Fruit fly (Drosophila melanogaster) whole organism, embryonic: ENCODE results near the gene arm.

Experiments
- Bdp1 ChIP-seq: fragments of 200-800 bp; sonication (Bioruptor generic); optimal IDR thresholded peaks from 3 replicates; lab custom pipeline; 2016; ENCODE audit warnings: missing biosample characterization, missing genetic modification characterization
- CG10431 ChIP-seq: fragments of 200-800 bp; sonication (Bioruptor generic); optimal IDR thresholded peaks from 3 replicates; lab custom pipeline; 2018; ENCODE audit warnings: missing biosample characterization, mild to moderate bottlenecking, missing genetic modification characterization
- CG10565 ChIP-seq: fragments of 200-800 bp; sonication (Bioruptor generic); optimal IDR thresholded peaks from 3 replicates; lab custom pipeline; 2016; ENCODE audit warnings: missing biosample characterization, mild to moderate bottlenecking, missing genetic modification characterization
- CG10654 ChIP-seq: fragments of 200-800 bp; sonication (Bioruptor generic); optimal IDR thresholded peaks from 2 replicates; lab custom pipeline; 2016; ENCODE audit warnings: missing biosample characterization, missing genetic modification characterization
- CG13123 ChIP-seq: fragments of 200-800 bp; sonication (Bioruptor generic); optimal IDR thresholded peaks from 2 replicates; lab custom pipeline; 2016; ENCODE audit warnings: missing biosample characterization, missing genetic modification characterization
- CG15269 ChIP-seq: fragments of 200-800 bp; sonication (Bioruptor generic); optimal IDR thresholded peaks from 2 replicates; lab custom pipeline; 2018; ENCODE audit warnings: missing biosample characterization, mild to moderate bottlenecking, missing genetic modification characterization, moderate library complexity
- CG15479 ChIP-seq: fragments of 200-800 bp; sonication (Bioruptor generic); optimal IDR thresholded peaks from 3 replicates; lab custom pipeline; 2019; ENCODE audit warnings: missing biosample characterization, mild to moderate bottlenecking, missing genetic modification characterization, moderate library complexity
- CG18764 ChIP-seq: fragments of 200-800 bp; sonication (Bioruptor generic); optimal IDR thresholded peaks from 3 replicates; lab custom pipeline; 2016; ENCODE audit warnings: missing biosample characterization, missing genetic modification characterization
- CG6791 ChIP-seq: fragments of 200-800 bp; sonication (Bioruptor generic); IDR thresholded peaks from 3 replicates; pipeline ENCODE4 v1.3.6; 2022; ENCODE audit warnings: missing biosample characterization, missing genetic modification characterization; ENCODE audit not compliant: partially characterized antibody
- CG6813 ChIP-seq: fragments of 200-800 bp; sonication (Bioruptor generic); optimal IDR thresholded peaks from 2 replicates; lab custom pipeline; 2017; ENCODE audit warnings: missing biosample characterization, missing genetic modification characterization, mild to moderate bottlenecking, moderate library complexity, missing genetic modification reagents
- CG8290 ChIP-seq, 3 experiments: fragments of 200-800 bp; sonication (Bioruptor generic); optimal IDR thresholded peaks; 2 replicates each; lab custom pipeline; 2016 to 2019; ENCODE audit warnings: missing biosample characterization in 3 of 3, missing genetic modification characterization in 3 of 3, mild to moderate bottlenecking in 2 of 3, moderate library complexity in 1 of 3
- CG8944 ChIP-seq: fragments of 200-800 bp; sonication (Bioruptor generic); optimal IDR thresholded peaks from 3 replicates; lab custom pipeline; 2016; ENCODE audit warnings: missing biosample characterization, missing genetic modification characterization
- CG9215 ChIP-seq: fragments of 200-800 bp; sonication (Bioruptor generic); IDR thresholded peaks from 2 replicates; pipeline ENCODE4 v1.3.6; 2022; ENCODE audit warnings: missing biosample characterization, missing genetic modification characterization
- Doc2 ChIP-seq: fragments of 200-800 bp; sonication (Bioruptor generic); IDR thresholded peaks from 2 replicates; pipeline ENCODE4 v1.3.6; 2022; ENCODE audit warnings: missing biosample characterization, missing genetic modification characterization
- Doc3 ChIP-seq: fragments of 200-800 bp; sonication (Bioruptor generic); IDR thresholded peaks from 3 replicates; pipeline ENCODE4 v1.3.6; 2022; ENCODE audit warnings: missing biosample characterization, missing genetic modification characterization; ENCODE audit not compliant: partially characterized antibody
- Fer3 ChIP-seq: fragments of 200-800 bp; sonication (Bioruptor generic); optimal IDR thresholded peaks from 2 replicates; lab custom pipeline; 2018; ENCODE audit warnings: missing biosample characterization, mild to moderate bottlenecking, missing genetic modification characterization, moderate library complexity
- Gug ChIP-seq: fragments of 200-800 bp; sonication (Bioruptor generic); IDR thresholded peaks from 4 replicates; pipeline ENCODE4 v1.3.6; 2022; ENCODE audit warnings: missing biosample characterization, missing genetic modification characterization
- HHEX ChIP-seq: fragments of 200-800 bp; sonication (Bioruptor generic); optimal IDR thresholded peaks from 3 replicates; lab custom pipeline; 2017; ENCODE audit warnings: missing biosample characterization, mild to moderate bottlenecking, missing genetic modification characterization, missing genetic modification reagents
- Meics ChIP-seq: fragments of 200-800 bp; sonication (Bioruptor generic); optimal IDR thresholded peaks from 2 replicates; lab custom pipeline; 2017; ENCODE audit warnings: missing biosample characterization, mild to moderate bottlenecking, missing genetic modification characterization
- Pdp1 ChIP-seq, 2 experiments: fragments of 200-800 bp; sonication (Bioruptor generic); optimal IDR thresholded peaks; 3 replicates each; lab custom pipeline; 2016; ENCODE audit warnings: missing biosample characterization in 2 of 2, missing genetic modification characterization in 2 of 2, mild to moderate bottlenecking in 1 of 2, moderate library complexity in 1 of 2
- Ravus ChIP-seq: fragments of 200-800 bp; sonication (Bioruptor generic); IDR thresholded peaks from 2 replicates; pipeline ENCODE4 v1.3.6; 2022; ENCODE audit warnings: missing biosample characterization, missing genetic modification characterization
- Sry-β ChIP-seq: fragments of 200-800 bp; sonication (Bioruptor generic); optimal IDR thresholded peaks from 2 replicates; lab custom pipeline; 2018; ENCODE audit warnings: missing biosample characterization, mild to moderate bottlenecking, missing genetic modification characterization, moderate library complexity
- Sry-δ ChIP-seq: fragments of 200-800 bp; sonication (Bioruptor generic); optimal IDR thresholded peaks from 2 replicates; lab custom pipeline; 2016; ENCODE audit warnings: missing biosample characterization, missing genetic modification characterization
- Stat92E ChIP-seq, 3 experiments: fragments of >200 bp in 2 of 3; fragments of 200-800 bp in 1 of 3; sonication (Bioruptor generic) in 1 of 3; optimal IDR thresholded peaks; 2 replicates each; lab custom pipeline; 2017 to 2019; ENCODE audit warnings: missing biosample characterization in 3 of 3, missing genetic modification characterization in 3 of 3, mild to moderate bottlenecking in 1 of 3, moderate library complexity in 1 of 3
- Vsx1 ChIP-seq: fragments of 200-800 bp; sonication (Bioruptor generic); optimal IDR thresholded peaks from 2 replicates; lab custom pipeline; 2017; ENCODE audit warnings: missing biosample characterization, mild to moderate bottlenecking, missing genetic modification characterization, missing genetic modification reagents
- ara ChIP-seq: fragments of 200-800 bp; sonication (Bioruptor generic); IDR thresholded peaks from 2 replicates; pipeline ENCODE4 v1.3.6; 2022; ENCODE audit warnings: missing biosample characterization, missing genetic modification characterization
- ash1 ChIP-seq: fragments of 200-800 bp; sonication (Bioruptor generic); optimal IDR thresholded peaks from 2 replicates; lab custom pipeline; 2018; ENCODE audit warnings: missing biosample characterization, mild to moderate bottlenecking, missing genetic modification characterization
- az2 ChIP-seq: fragments of 200-800 bp; sonication (Bioruptor generic); optimal IDR thresholded peaks from 3 replicates; lab custom pipeline; 2016; ENCODE audit warnings: missing biosample characterization, missing genetic modification characterization
- disco-r ChIP-seq: fragments of 200-800 bp; sonication (Bioruptor generic); optimal IDR thresholded peaks from 2 replicates; lab custom pipeline; 2016; ENCODE audit warnings: missing biosample characterization, missing genetic modification characterization
- fd3F ChIP-seq: fragments of 200-800 bp; sonication (Bioruptor generic); optimal IDR thresholded peaks from 2 replicates; lab custom pipeline; 2018; ENCODE audit warnings: missing biosample characterization, mild to moderate bottlenecking, missing genetic modification characterization, moderate library complexity
- fd64A ChIP-seq: fragments of 200-800 bp; sonication (Bioruptor generic); optimal IDR thresholded peaks from 3 replicates; lab custom pipeline; 2018; ENCODE audit warnings: missing biosample characterization, mild to moderate bottlenecking, missing genetic modification characterization
- gfzf ChIP-seq: fragments of 200-800 bp; sonication (Bioruptor generic); optimal IDR thresholded peaks from 2 replicates; lab custom pipeline; 2016; ENCODE audit warnings: missing biosample characterization, mild to moderate bottlenecking, missing genetic modification characterization, moderate library complexity
- luna ChIP-seq: fragments of 200-800 bp; sonication (Bioruptor generic); optimal IDR thresholded peaks from 2 replicates; lab custom pipeline; 2016; ENCODE audit warnings: missing biosample characterization, missing genetic modification characterization
- nerfin-1 ChIP-seq: fragments of 200-800 bp; sonication (Bioruptor generic); optimal IDR thresholded peaks from 3 replicates; lab custom pipeline; 2019; ENCODE audit warnings: missing biosample characterization, mild to moderate bottlenecking, missing genetic modification characterization, moderate library complexity
- org-1 ChIP-seq: fragments of 200-800 bp; sonication (Bioruptor generic); optimal IDR thresholded peaks from 2 replicates; lab custom pipeline; 2017; ENCODE audit warnings: missing biosample characterization, missing genetic modification characterization
- p53 ChIP-seq: fragments of 200-800 bp; sonication (Bioruptor generic); optimal IDR thresholded peaks from 2 replicates; lab custom pipeline; 2016; ENCODE audit warnings: missing biosample characterization, missing genetic modification characterization
- phol ChIP-seq: fragments of 200-800 bp; sonication (Bioruptor generic); optimal IDR thresholded peaks from 3 replicates; lab custom pipeline; 2018; ENCODE audit warnings: missing biosample characterization, mild to moderate bottlenecking, missing genetic modification characterization, moderate library complexity
- pita ChIP-seq: fragments of 200-800 bp; sonication (Bioruptor generic); optimal IDR thresholded peaks from 2 replicates; lab custom pipeline; 2017; ENCODE audit warnings: missing biosample characterization, mild to moderate bottlenecking, missing genetic modification characterization
- repo ChIP-seq: fragments of 200-800 bp; sonication (Bioruptor generic); optimal IDR thresholded peaks from 2 replicates; lab custom pipeline; 2016; ENCODE audit warnings: missing biosample characterization, missing genetic modification characterization
- salm ChIP-seq: fragments of 200-800 bp; sonication (Bioruptor generic); optimal IDR thresholded peaks from 2 replicates; lab custom pipeline; 2018; ENCODE audit warnings: missing biosample characterization, mild to moderate bottlenecking, missing genetic modification characterization
- slou ChIP-seq: fragments of 200-800 bp; sonication (Bioruptor generic); optimal IDR thresholded peaks from 3 replicates; lab custom pipeline; 2016; ENCODE audit warnings: missing biosample characterization, missing genetic modification characterization
- so ChIP-seq: fragments of 200-800 bp; sonication (Bioruptor generic); IDR thresholded peaks from 3 replicates; pipeline ENCODE4 v1.3.6; 2022; ENCODE audit warnings: missing biosample characterization, missing genetic modification characterization
- sqz ChIP-seq: fragments of 200-800 bp; sonication (Bioruptor generic); optimal IDR thresholded peaks from 3 replicates; lab custom pipeline; 2018; ENCODE audit warnings: missing biosample characterization, mild to moderate bottlenecking, missing genetic modification characterization
- tll ChIP-seq, 2 experiments: fragments of 200-800 bp in 1 of 2; fragments of >200 bp in 1 of 2; sonication (Bioruptor generic) in 1 of 2; optimal IDR thresholded peaks; 2 replicates each; lab custom pipeline; 2017 to 2019; ENCODE audit warnings: missing biosample characterization in 2 of 2, missing genetic modification characterization in 2 of 2, mild to moderate bottlenecking in 1 of 2, moderate library complexity in 1 of 2
- ttk ChIP-seq: fragments of 200-800 bp; sonication (Bioruptor generic); IDR thresholded peaks from 2 replicates; pipeline ENCODE4 v2.1.2; 2022; ENCODE audit warnings: missing biosample characterization, missing genetic modification characterization
- tup ChIP-seq: fragments of 200-800 bp; sonication (Bioruptor generic); optimal IDR thresholded peaks from 2 replicates; lab custom pipeline; 2016; ENCODE audit warnings: missing biosample characterization, mild to moderate bottlenecking, missing genetic modification characterization, moderate library complexity
- tx ChIP-seq: fragments of 200-800 bp; sonication (Bioruptor generic); optimal IDR thresholded peaks from 2 replicates; lab custom pipeline; 2016; ENCODE audit warnings: missing biosample characterization, missing genetic modification characterization
- unpg ChIP-seq: fragments of 200-800 bp; sonication (Bioruptor generic); optimal IDR thresholded peaks from 3 replicates; lab custom pipeline; 2018; ENCODE audit warnings: missing biosample characterization, mild to moderate bottlenecking, missing genetic modification characterization, moderate library complexity

arm gene

dm6 chrX:1861620-1862184 lies 38.7 kb downstream of the arm start, which contains the start of gene deltaCOP (continued):
- TF ChIP-seq az2 (GFP tag; lab: Kevin White, UChicago) (peak; percentile 80), Doc3 (GFP tag; lab: Robert Waterston, UW) (no peak), sqz (GFP tag; lab: Kevin White, UChicago) (no peak), CG10654 (GFP tag; lab: Kevin White, UChicago) (peak; percentile 78), Bdp1 (GFP tag; lab: Kevin White, UChicago) (peak; percentile 83), Ravus (GFP tag; lab: Robert Waterston, UW) (peak; percentile 24; the same call in 1 of the 2 replicates), tx (GFP tag; lab: Kevin White, UChicago) (peak; percentile 92), slou (GFP tag; lab: Kevin White, UChicago) (peak; percentile 72), ash1 (no peak), Fer3 (tag; lab: Kevin White, UChicago) (peak; percentile 64), CG8290 (GFP tag; optimal IDR thresholded peaks at IDR 0.05; lab: Kevin White, UChicago) (no peak), CG8290 (tag; optimal IDR thresholded peaks at IDR 0.05; lab: Kevin White, UChicago) (peak in 1 of 2 experiments; percentile 40), repo (peak; percentile 85), CG9215 (GFP tag; lab: Robert Waterston, UW) (peak; percentile 88), Sry-δ (GFP tag; lab: Kevin White, UChicago) (peak; percentile 57), ara (no peak), so (GFP tag; lab: Robert Waterston, UW) (peak; percentile 84; the same call in 2 of the 3 replicates), tup (GFP tag; lab: Kevin White, UChicago) (peak; percentile 61), fd64A (GFP tag; lab: Kevin White, UChicago) (no peak), salm (tag; lab: Kevin White, UChicago) (peak; percentile 32), CG15269 (tag; lab: Kevin White, UChicago) (peak; percentile 79), Doc2 (peak; percentile 43; the same call in 1 of the 2 replicates), Pdp1 (GFP tag; optimal IDR thresholded peaks at IDR 0.05; lab: Kevin White, UChicago) (peak; percentile 85 to 91), HHEX (peak; percentile 74), disco-r (GFP tag; lab: Kevin White, UChicago) (peak; percentile 81), ttk (GFP tag; lab: Robert Waterston, UW) (peak; percentile 73), tll (GFP tag; optimal IDR thresholded peaks at IDR 0.05; lab: Kevin White, UChicago) (peak in 1 of 2 experiments; percentile 69), Sry-β (GFP tag; lab: Kevin White, UChicago) (no peak), unpg (GFP tag; lab: Kevin White, UChicago) (peak; percentile 79), nerfin-1 (tag; lab: Kevin White, UChicago) (peak; percentile 11), gfzf (GFP tag; lab: Kevin White, UChicago) (peak; percentile 75), Gug (GFP tag; lab: Robert Waterston, UW) (peak; percentile 86), luna (GFP tag; lab: Kevin White, UChicago) (peak; percentile 89), CG6791 (no peak), Vsx1 (GFP tag; lab: Kevin White, UChicago) (no peak), CG18764 (GFP tag; lab: Kevin White, UChicago) (peak; percentile 82), CG8944 (GFP tag; lab: Kevin White, UChicago) (peak; percentile 92), CG15479 (GFP tag; lab: Kevin White, UChicago) (no peak), Meics (GFP tag; lab: Kevin White, UChicago) (peak; percentile 81), CG13123 (peak; percentile 80), Stat92E (GFP tag; optimal IDR thresholded peaks at IDR 0.05; lab: Kevin White, UChicago) (no peak), pita (GFP tag; lab: Kevin White, UChicago) (no peak), CG10431 (GFP tag; lab: Kevin White, UChicago) (no peak), p53 (peak; percentile 79), CG10565 (GFP tag; lab: Kevin White, UChicago) (peak; percentile 43), org-1 (GFP tag; lab: Kevin White, UChicago) (peak; percentile 59), CG6813 (GFP tag; lab: Kevin White, UChicago) (peak; percentile 51), phol (tag; lab: Kevin White, UChicago) (peak; percentile 84), fd3F (GFP tag; lab: Kevin White, UChicago) (peak; percentile 62)
